Worm (Caenorhabditis elegans): ENCODE measurements around the gene Y55F3C.17.

Gene Y55F3C.17

DNA sequence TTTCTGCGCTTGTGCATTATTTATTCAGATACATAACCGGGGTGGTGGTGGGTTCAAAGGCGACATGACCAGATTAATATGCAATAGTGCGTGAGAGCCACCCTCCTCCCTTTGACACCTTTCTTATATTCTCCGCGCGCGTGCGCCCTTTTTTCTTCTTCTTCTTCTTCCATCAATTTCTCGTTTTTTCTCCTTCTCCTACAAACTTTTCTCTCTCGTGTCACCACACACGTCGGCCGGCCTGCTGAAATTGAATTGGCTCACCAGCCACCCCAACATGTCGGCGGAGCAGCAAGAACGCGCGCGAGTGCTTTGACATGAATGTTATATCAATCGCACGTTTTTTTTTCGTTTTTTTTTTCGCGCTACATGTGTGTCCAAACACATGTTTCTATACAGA is 38.6 kb downstream of the Y55F3C.17 start (continued):
- TF ChIP-seq dpl-1 (GFP tag; optimal IDR thresholded peaks at IDR 0.05) (no peak), zag-1 (tag; optimal IDR thresholded peaks at IDR 0.05) (no peak)

DNA sequence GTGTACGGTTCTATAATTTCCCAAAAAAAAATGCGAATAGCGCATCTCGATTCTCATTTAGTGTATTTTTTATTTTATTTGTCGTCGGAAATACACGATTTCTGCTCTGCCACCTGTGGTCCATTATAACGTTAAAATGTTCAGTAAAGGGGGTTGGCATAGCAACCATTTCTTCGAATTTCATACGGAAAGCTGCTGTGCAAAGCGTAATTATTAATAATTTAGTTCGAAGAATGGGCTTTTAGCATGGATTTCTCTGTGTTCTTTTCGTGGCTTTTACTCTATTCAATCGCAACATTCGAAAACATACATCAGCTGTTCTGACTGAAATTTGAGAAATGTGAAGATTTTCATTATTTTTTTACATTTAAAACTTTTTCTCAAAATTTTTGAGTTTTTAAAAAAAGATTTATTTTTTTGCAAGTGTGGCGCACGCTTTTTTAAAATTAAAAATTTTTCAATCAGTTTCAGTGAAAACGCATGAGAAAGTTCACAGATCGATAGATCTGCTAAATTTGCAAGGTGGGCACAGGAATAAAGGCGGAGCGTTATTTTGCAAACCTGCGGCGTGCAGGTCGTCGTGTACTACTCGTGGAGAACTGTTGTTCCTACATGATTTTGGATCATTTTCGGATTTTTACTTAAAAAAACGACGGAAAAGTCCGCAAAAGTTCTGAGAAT is 39.6 kb downstream of the Y55F3C.17 start:
- TF ChIP-seq nhr-11 (tag; optimal IDR thresholded peaks at IDR 0.05): no peak
- peak; percentile 14 for TF ChIP-seq mep-1 (tag; optimal IDR thresholded peaks at IDR 0.05)
- TF ChIP-seq lin-35 (GFP tag; optimal IDR thresholded peaks at IDR 0.05): peak in 1 of 2 experiments; percentile 21
- TF ChIP-seq fkh-8 (tag; optimal IDR thresholded peaks at IDR 0.05): peak; percentile 18
- TF ChIP-seq ceh-90 (tag; optimal IDR thresholded peaks at IDR 0.05): no peak
- no peak for TF ChIP-seq sptf-1 (tag; optimal IDR thresholded peaks at IDR 0.05)

DNA sequence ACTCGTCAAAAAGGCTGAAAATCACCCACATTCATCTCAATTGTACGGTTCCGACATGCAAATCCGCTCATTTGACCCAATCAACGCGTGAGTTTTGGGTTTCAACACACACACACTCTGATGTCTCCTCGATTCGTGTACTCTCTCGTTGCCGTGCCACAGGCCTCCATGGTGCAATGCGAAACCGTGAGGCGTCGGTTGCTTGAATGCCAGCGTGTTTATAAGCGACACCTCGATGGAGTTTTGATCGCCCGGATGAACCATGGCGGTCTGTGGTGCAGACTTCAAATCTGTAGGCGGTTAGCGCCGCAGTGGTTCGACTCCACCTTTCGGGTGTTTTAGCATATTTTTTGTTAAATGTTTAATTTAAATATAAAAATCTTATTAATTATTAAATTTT is 40.3 kb downstream of the Y55F3C.17 start:
- TF ChIP-seq ceh-88 (GFP tag; IDR thresholded peaks at IDR 0.05): 0 out of 2 replicates have a peak, but pooled peaks have one; percentile 28
- no peak for TF ChIP-seq unc-62 (GFP tag; optimal IDR thresholded peaks at IDR 0.05)
- peak; percentile 64 for TF ChIP-seq C16A3.4 (tag; optimal IDR thresholded peaks at IDR 0.05)
- no peak for TF ChIP-seq pqm-1 (tag; optimal IDR thresholded peaks at IDR 0.05)
- TF ChIP-seq ceh-8 (GFP tag; optimal IDR thresholded peaks at IDR 0.05): no peak
- peak; percentile 74 for TF ChIP-seq lin-14 (GFP tag; optimal IDR thresholded peaks at IDR 0.05)
- peak; percentile 40 for TF ChIP-seq irx-1 (tag; optimal IDR thresholded peaks at IDR 0.05)
- no peak for TF ChIP-seq alr-1 (tag; optimal IDR thresholded peaks at IDR 0.05; ENCODE audit: borderline replicate concordance)
- TF ChIP-seq F16B12.6 (tag; optimal IDR thresholded peaks at IDR 0.05): peak; percentile 27
- TF ChIP-seq tlp-1 (tag; optimal IDR thresholded peaks at IDR 0.05): no peak
- no peak for TF ChIP-seq efl-3 (GFP tag; optimal IDR thresholded peaks at IDR 0.05)
- peak; percentile 86 for TF ChIP-seq snu-23 (GFP tag; optimal IDR thresholded peaks at IDR 0.05)
- TF ChIP-seq nhr-90 (tag; optimal IDR thresholded peaks at IDR 0.05; ENCODE audit: poor library complexity): peak; percentile 89
- TF ChIP-seq nhr-11 (tag; optimal IDR thresholded peaks at IDR 0.05): no peak
- TF ChIP-seq lin-13 (GFP tag; optimal IDR thresholded peaks at IDR 0.05): peak; percentile 58
- peak; percentile 63 for TF ChIP-seq zip-4 (GFP tag; optimal IDR thresholded peaks at IDR 0.05)
- no peak for TF ChIP-seq blmp-1 (tag; optimal IDR thresholded peaks at IDR 0.05)
- peak; percentile 86 to 88 for TF ChIP-seq lsy-2 (tag; optimal IDR thresholded peaks at IDR 0.05)
- peak in 1 of 2 experiments; percentile 52 for TF ChIP-seq mdl-1 (tag; optimal IDR thresholded peaks at IDR 0.05)
- TF ChIP-seq ceh-63 (GFP tag; optimal IDR thresholded peaks at IDR 0.05): no peak
- TF ChIP-seq efl-1 (optimal IDR thresholded peaks at IDR 0.05): peak; percentile 64 to 75
- TF ChIP-seq efl-1 (GFP tag; optimal IDR thresholded peaks at IDR 0.05 in 1 of 2): peak; percentile 55 to 97
- peak; percentile 53 for TF ChIP-seq lin-39 (tag; optimal IDR thresholded peaks at IDR 0.05)
- TF ChIP-seq unc-86 (tag; optimal IDR thresholded peaks at IDR 0.05): peak; percentile 51
- TF ChIP-seq swsn-7 (tag; optimal IDR thresholded peaks at IDR 0.05): peak; percentile 88
- TF ChIP-seq C34B4.2 (tag; optimal IDR thresholded peaks at IDR 0.05): no peak
- TF ChIP-seq dsc-1 (tag; optimal IDR thresholded peaks at IDR 0.05): peak; percentile 88
- TF ChIP-seq egl-27 (tag; optimal IDR thresholded peaks at IDR 0.05): no peak
- peak; percentile 35 for TF ChIP-seq skn-1 (tag; optimal IDR thresholded peaks at IDR 0.05)
- no peak for TF ChIP-seq fkh-10 (GFP tag; optimal IDR thresholded peaks at IDR 0.05)
- TF ChIP-seq Y116A8C.19 (tag; optimal IDR thresholded peaks at IDR 0.05; ENCODE audit: borderline replicate concordance): no peak
- TF ChIP-seq sptf-1 (tag; optimal IDR thresholded peaks at IDR 0.05): no peak
- TF ChIP-seq fkh-4 (tag; optimal IDR thresholded peaks at IDR 0.05; ENCODE audit: borderline replicate concordance): no peak
- peak; percentile 7 for TF ChIP-seq egl-13 (tag; optimal IDR thresholded peaks at IDR 0.05)
- TF ChIP-seq dpl-1 (GFP tag; optimal IDR thresholded peaks at IDR 0.05): peak; percentile 45 to 56 (median 47)
- TF ChIP-seq nhr-47 (tag; optimal IDR thresholded peaks at IDR 0.05): peak; percentile 89
- peak; percentile 80 for TF ChIP-seq nhr-85 (tag)
- TF ChIP-seq nhr-19 (GFP tag; conservative IDR thresholded peaks at IDR 0.05): peak; percentile 83
- no peak for TF ChIP-seq ces-1 (GFP tag; optimal IDR thresholded peaks at IDR 0.05)
- TF ChIP-seq unc-130 (tag; optimal IDR thresholded peaks at IDR 0.05): peak; percentile 27
- TF ChIP-seq aha-1 (tag; optimal IDR thresholded peaks at IDR 0.05): no peak
- no peak for TF ChIP-seq zag-1 (tag; optimal IDR thresholded peaks at IDR 0.05)
- no peak for TF ChIP-seq elt-2 (tag; optimal IDR thresholded peaks at IDR 0.05)
- TF ChIP-seq unc-30 (tag; optimal IDR thresholded peaks at IDR 0.05): no peak
